Worm (Caenorhabditis elegans): Measurements from ENCODE around the gene gpd-4.

ce11 chrII:10167731-10168130 lies 3.3 kb upstream of the gpd-4 start:
- TF ChIP-seq fos-1 (tag; optimal IDR thresholded peaks at IDR 0.05) (no peak), dpl-1 (GFP tag; optimal IDR thresholded peaks at IDR 0.05) (no peak), ztf-11 (tag; optimal IDR thresholded peaks at IDR 0.05) (no peak), aly-2 (tag; optimal IDR thresholded peaks at IDR 0.05) (no peak), lin-39 (tag; optimal IDR thresholded peaks at IDR 0.05) (no peak), nhr-28 (tag; optimal IDR thresholded peaks at IDR 0.05) (no peak), nhr-237 (tag; optimal IDR thresholded peaks at IDR 0.05) (no peak), skn-1 (tag; optimal IDR thresholded peaks at IDR 0.05) (no peak), nhr-111 (GFP tag; optimal IDR thresholded peaks at IDR 0.05) (no peak), R02D3.7 (tag; optimal IDR thresholded peaks at IDR 0.05) (no peak), hlh-30 (tag; optimal IDR thresholded peaks at IDR 0.05; ENCODE audit: insufficient read depth) (no peak), lsy-2 (tag; optimal IDR thresholded peaks at IDR 0.05) (no peak), nhr-102 (tag; optimal IDR thresholded peaks at IDR 0.05) (no peak), fkh-10 (GFP tag; optimal IDR thresholded peaks at IDR 0.05) (no peak)
